Fruit fly (Drosophila melanogaster): ENCODE results near the gene CG13786.

Gene CG13786

dm6 chr2L:7222829-7223272 is 29.9 kb downstream of the CG13786 start, which contains the start of gene mEFG1 (continued):
- TF ChIP-seq CG2120 (GFP tag; optimal IDR thresholded peaks at IDR 0.05) (peak; percentile 8), dm (GFP tag; optimal IDR thresholded peaks at IDR 0.05) (peak; percentile 78), mld (GFP tag; IDR thresholded peaks at IDR 0.05; ENCODE audit: partially characterized antibody) (peak; percentile 68), Ets97D (GFP tag; optimal IDR thresholded peaks at IDR 0.05) (peak; percentile 14), inv (GFP tag; IDR thresholded peaks at IDR 0.05; ENCODE audit: partially characterized antibody) (peak; percentile 59), CG17829 (tag; optimal IDR thresholded peaks at IDR 0.05) (peak; percentile 26), CG9797 (GFP tag; optimal IDR thresholded peaks at IDR 0.05) (peak; percentile 60), CG17612 (GFP tag; IDR thresholded peaks at IDR 0.05) (no peak), zen (tag; optimal IDR thresholded peaks at IDR 0.05) (peak; percentile 16), BEAF-32 (GFP tag; optimal IDR thresholded peaks at IDR 0.05) (peak; percentile 69), CG2129 (GFP tag; IDR thresholded peaks at IDR 0.05; ENCODE audit: partially characterized antibody) (peak; percentile 43; the same call in 1 of the 2 replicates), CG30403 (GFP tag; optimal IDR thresholded peaks at IDR 0.05) (peak; percentile 17), slbo (GFP tag; IDR thresholded peaks at IDR 0.05) (0 out of 2 replicates have a peak, but pooled peaks have one; percentile 28), CG11504 (tag; optimal IDR thresholded peaks at IDR 0.05) (peak; percentile 53), caup (GFP tag; optimal IDR thresholded peaks at IDR 0.05; ENCODE audit: severe bottlenecking) (no peak), CG8281 (tag; optimal IDR thresholded peaks at IDR 0.05) (no peak), CG6791 (GFP tag; IDR thresholded peaks at IDR 0.05; ENCODE audit: partially characterized antibody) (peak; percentile 81), gcm (GFP tag; optimal IDR thresholded peaks at IDR 0.05) (peak; percentile 9), Mad (GFP tag; optimal IDR thresholded peaks at IDR 0.05) (no peak), hbn (GFP tag; IDR thresholded peaks at IDR 0.05; ENCODE audit: partially characterized antibody) (peak; percentile 73), Sry-δ (GFP tag; optimal IDR thresholded peaks at IDR 0.05) (peak; percentile 34), Dref (GFP tag; IDR thresholded peaks at IDR 0.05) (peak; percentile 78), Bgb (GFP tag; IDR thresholded peaks at IDR 0.05; ENCODE audit: partially characterized antibody) (peak; percentile 79), E2f2 (GFP tag; IDR thresholded peaks at IDR 0.05) (peak; percentile 76), hb (GFP tag; IDR thresholded peaks at IDR 0.05; ENCODE audit: partially characterized antibody) (peak; percentile 66; the same call in 1 of the 3 replicates), CG13296 (GFP tag; optimal IDR thresholded peaks at IDR 0.05) (peak; percentile 13), CG10147 (GFP tag; optimal IDR thresholded peaks at IDR 0.05) (peak; percentile 44), CG12391 (tag; optimal IDR thresholded peaks at IDR 0.05) (peak; percentile 40), phol (tag; optimal IDR thresholded peaks at IDR 0.05) (peak; percentile 19), CHES-1-like (GFP tag; optimal IDR thresholded peaks at IDR 0.05) (no peak), CG18262 (tag; optimal IDR thresholded peaks at IDR 0.05) (peak; percentile 37), nerfin-2 (GFP tag; IDR thresholded peaks at IDR 0.05; ENCODE audit: partially characterized antibody) (peak; percentile 55; the same call in 1 of the 2 replicates), CoRest (tag; optimal IDR thresholded peaks at IDR 0.05) (peak; percentile 25), tna (GFP tag; IDR thresholded peaks at IDR 0.05; ENCODE audit: partially characterized antibody) (peak; percentile 82), Pdp1 (GFP tag; optimal IDR thresholded peaks at IDR 0.05) (peak in 1 of 2 experiments; percentile 94), CG15601 (tag; optimal IDR thresholded peaks at IDR 0.05) (peak; percentile 1), Sox100B (GFP tag; optimal IDR thresholded peaks at IDR 0.05) (peak; percentile 14), MBD-R2 (GFP tag; IDR thresholded peaks at IDR 0.05) (peak; percentile 29; the same call in 1 of the 2 replicates), chinmo (GFP tag; IDR thresholded peaks at IDR 0.05; ENCODE audit: partially characterized antibody) (peak; percentile 74; the same call in 1 of the 4 replicates)
